Worm (Caenorhabditis elegans): ENCODE results near the gene C09F5.3.

Gene C09F5.3

DNA sequence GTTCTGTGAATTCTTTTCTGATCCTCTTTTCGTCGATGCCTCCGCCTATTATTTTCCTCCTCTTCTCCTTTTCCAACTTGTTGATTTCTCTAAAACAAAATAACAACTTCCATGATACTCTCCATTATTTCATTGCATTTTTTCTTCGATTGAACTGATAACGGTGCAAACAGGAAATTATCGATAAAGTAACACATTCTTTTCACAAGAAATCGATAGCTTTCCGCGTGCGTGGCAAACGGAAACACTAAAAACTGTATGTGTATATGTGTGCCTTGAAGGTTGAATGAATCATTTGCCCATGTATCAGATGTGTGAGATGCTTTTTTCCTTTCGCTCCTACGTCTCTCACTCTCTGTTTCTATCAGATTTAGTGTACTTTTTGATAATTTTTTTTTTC lies 13.5 kb downstream of the C09F5.3 start (continued):
- TF ChIP-seq dve-1 (tag; optimal IDR thresholded peaks at IDR 0.05; ENCODE audit: insufficient read depth) (peak; percentile 49), hlh-11 (tag; optimal IDR thresholded peaks at IDR 0.05) (peak; percentile 58), zfp-3 (GFP tag; conservative IDR thresholded peaks at IDR 0.05) (no peak), nhr-77 (tag; optimal IDR thresholded peaks at IDR 0.05) (peak; percentile 18), zip-11 (GFP tag; IDR thresholded peaks at IDR 0.05) (no peak), mdl-1 (tag; optimal IDR thresholded peaks at IDR 0.05) (peak in 1 of 2 experiments; percentile 14)

ce11 chrIII:650539-650938 lies 14.5 kb downstream of the C09F5.3 start:
- TF ChIP-seq nhr-6 (tag; optimal IDR thresholded peaks at IDR 0.05) (no peak), aha-1 (tag) (peak; percentile 87), F37D6.2 (tag; optimal IDR thresholded peaks at IDR 0.05) (no peak), nhr-28 (tag; optimal IDR thresholded peaks at IDR 0.05) (peak; percentile 58), mdl-1 (tag; optimal IDR thresholded peaks at IDR 0.05) (peak in 1 of 2 experiments; percentile 2), tag-97 (GFP tag; IDR thresholded peaks at IDR 0.05) (no peak)

- TF ChIP-seq ceh-28 (tag; optimal IDR thresholded peaks at IDR 0.05) = no peak
- TF ChIP-seq ztf-11 (tag; optimal IDR thresholded peaks at IDR 0.05) = no peak
- TF ChIP-seq nhr-41 (GFP tag; IDR thresholded peaks at IDR 0.05) = no peak
- no peak for TF ChIP-seq nhr-48 (tag; optimal IDR thresholded peaks at IDR 0.05)
- TF ChIP-seq nhr-11 (tag; optimal IDR thresholded peaks at IDR 0.05) = no peak
- TF ChIP-seq Y75B8A.6 (GFP tag; IDR thresholded peaks at IDR 0.05) = no peak
- TF ChIP-seq nhr-28 (tag; optimal IDR thresholded peaks at IDR 0.05) = peak; percentile 52
Observed at ce11 chrIII:649935-650334, 15.1 kb downstream of the C09F5.3 start.

ce11 chrIII:647248-647647 lies 17.8 kb downstream of the C09F5.3 start:
- TF ChIP-seq nhr-10 (tag; optimal IDR thresholded peaks at IDR 0.05) (no peak), pha-4 (GFP tag; IDR thresholded peaks at IDR 0.05) (no peak), pha-4 (tag; optimal IDR thresholded peaks at IDR 0.05) (peak; percentile 42), hlh-11 (tag; optimal IDR thresholded peaks at IDR 0.05) (peak; percentile 2), aha-1 (tag) (peak; percentile 41), set-16 (GFP tag; IDR thresholded peaks at IDR 0.05) (no peak), hmg-1.1 (GFP tag; IDR thresholded peaks at IDR 0.05) (0 out of 2 replicates have a peak, but pooled peaks have one; percentile 25), daf-16 (GFP tag; optimal IDR thresholded peaks at IDR 0.05) (peak in 1 of 2 experiments; percentile 21), daf-16 (tag; optimal IDR thresholded peaks at IDR 0.05) (no peak), lin-15B (tag; optimal IDR thresholded peaks at IDR 0.05) (no peak), rbr-2 (tag; optimal IDR thresholded peaks at IDR 0.05) (peak; percentile 8), mdl-1 (tag; optimal IDR thresholded peaks at IDR 0.05) (no peak), ztf-11 (tag; optimal IDR thresholded peaks at IDR 0.05) (no peak), fos-1 (tag; optimal IDR thresholded peaks at IDR 0.05) (no peak), lin-38 (GFP tag; IDR thresholded peaks at IDR 0.05) (0 out of 2 replicates have a peak, but pooled peaks have one; percentile 25), F26F4.8 (GFP tag; conservative IDR thresholded peaks at IDR 0.05) (no peak), hif-1 (tag; optimal IDR thresholded peaks at IDR 0.05) (peak in 1 of 2 experiments; percentile 35)

DNA sequence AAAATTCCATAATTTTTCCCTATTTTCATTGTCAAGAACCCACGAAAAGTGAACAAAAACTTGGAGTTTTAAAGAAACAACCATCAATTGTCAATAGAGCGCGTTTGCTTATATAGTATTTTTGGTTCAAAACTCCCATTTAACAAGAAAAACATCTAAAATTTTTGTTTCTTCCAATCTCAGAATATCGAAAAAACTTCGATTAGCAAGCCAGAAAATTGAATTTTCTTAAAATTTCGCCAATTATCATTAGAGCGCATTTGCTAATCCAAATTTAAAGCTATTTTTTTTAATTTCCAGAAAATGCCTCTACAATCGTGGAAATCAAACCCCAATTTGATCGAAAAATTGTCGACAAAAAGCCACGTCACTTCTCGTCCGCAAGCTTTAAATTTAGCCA lies 18.6 kb downstream of the C09F5.3 start, which contains the start of gene orai-1:
Gene orai-1 (plus strand): TSS at position 301 of the 400 bp plus-strand sequence.
- peak; percentile 59 for TF ChIP-seq lin-38 (GFP tag; IDR thresholded peaks at IDR 0.05)
- TF ChIP-seq nhr-6 (tag; optimal IDR thresholded peaks at IDR 0.05) = no peak
- TF ChIP-seq ctbp-1 (GFP tag; IDR thresholded peaks at IDR 0.05) = no peak
- TF ChIP-seq D1046.2 (GFP tag; IDR thresholded peaks at IDR 0.05) = no peak
- TF ChIP-seq mxl-2 (GFP tag; conservative IDR thresholded peaks at IDR 0.05) = no peak
- no peak for TF ChIP-seq dpl-1 (GFP tag; optimal IDR thresholded peaks at IDR 0.05)
- no peak for TF ChIP-seq saeg-2 (GFP tag; IDR thresholded peaks at IDR 0.05)
- no peak for TF ChIP-seq aly-2 (tag; optimal IDR thresholded peaks at IDR 0.05)
- TF ChIP-seq nhr-76 (tag; optimal IDR thresholded peaks at IDR 0.05) = no peak
- no peak for TF ChIP-seq jun-1 (tag; optimal IDR thresholded peaks at IDR 0.05)
- peak; percentile 8 for TF ChIP-seq gei-8 (GFP tag; optimal IDR thresholded peaks at IDR 0.05)
- no peak for TF ChIP-seq ama-1 (optimal IDR thresholded peaks at IDR 0.05)
- TF ChIP-seq ztf-11 (tag; optimal IDR thresholded peaks at IDR 0.05) = no peak
- TF ChIP-seq attf-4 (tag; optimal IDR thresholded peaks at IDR 0.05) = no peak
- peak in 1 of 2 experiments; percentile 23 for TF ChIP-seq unc-62 (GFP tag; optimal IDR thresholded peaks at IDR 0.05 in 1 of 2)
- TF ChIP-seq unc-62 (tag; optimal IDR thresholded peaks at IDR 0.05) = no peak
- TF ChIP-seq nhr-41 (GFP tag; IDR thresholded peaks at IDR 0.05) = no peak
- TF ChIP-seq nhr-48 (tag; optimal IDR thresholded peaks at IDR 0.05) = no peak
- TF ChIP-seq ceh-82 (tag; optimal IDR thresholded peaks at IDR 0.05) = no peak
